Fruit fly (Drosophila melanogaster): ENCODE data around the gene CG42371.

CG42371 gene

dm6 chr2L:2201107-2201561, 15.9 kb downstream of the CG42371 start (continued):
- TF ChIP-seq NC2β (GFP tag; optimal IDR thresholded peaks at IDR 0.05) (peak; percentile 73), Sry-β (GFP tag; optimal IDR thresholded peaks at IDR 0.05) (peak; percentile 69), pros (GFP tag; optimal IDR thresholded peaks at IDR 0.05) (no peak), row (GFP tag; IDR thresholded peaks at IDR 0.05) (peak; percentile 82), ac (GFP tag; optimal IDR thresholded peaks at IDR 0.05) (peak; percentile 65), trh (GFP tag; optimal IDR thresholded peaks at IDR 0.05) (peak; percentile 69), Hr51 (GFP tag; optimal IDR thresholded peaks at IDR 0.05) (peak; percentile 44 to 68), en (GFP tag; optimal IDR thresholded peaks at IDR 0.05) (peak; percentile 63), ap (GFP tag; IDR thresholded peaks at IDR 0.05) (peak; percentile 74), CG9797 (GFP tag; optimal IDR thresholded peaks at IDR 0.05) (peak; percentile 8), CG18476 (GFP tag; optimal IDR thresholded peaks at IDR 0.05) (peak; percentile 74), maf-S (GFP tag; optimal IDR thresholded peaks at IDR 0.05) (peak; percentile 48), ems (GFP tag; optimal IDR thresholded peaks at IDR 0.05) (peak; percentile 51), Nf-YB (GFP tag; optimal IDR thresholded peaks at IDR 0.05) (peak; percentile 66), CG7987 (GFP tag; optimal IDR thresholded peaks at IDR 0.05) (peak; percentile 59), HLHmδ (GFP tag; optimal IDR thresholded peaks at IDR 0.05) (no peak), CG18599 (GFP tag; optimal IDR thresholded peaks at IDR 0.05) (peak; percentile 65), Myb (GFP tag; optimal IDR thresholded peaks at IDR 0.05) (peak; percentile 18), CG3838 (GFP tag; optimal IDR thresholded peaks at IDR 0.05) (peak; percentile 14), toy (GFP tag; IDR thresholded peaks at IDR 0.05) (no peak), mam (GFP tag; optimal IDR thresholded peaks at IDR 0.05) (peak; percentile 19), CG9609 (GFP tag; optimal IDR thresholded peaks at IDR 0.05) (peak; percentile 44), Awh (GFP tag; IDR thresholded peaks at IDR 0.05) (peak; percentile 66), CG14441 (GFP tag; IDR thresholded peaks at IDR 0.05) (peak; percentile 44; the same call in 1 of the 2 replicates), disco-r (GFP tag; optimal IDR thresholded peaks at IDR 0.05) (peak; percentile 53), CG8290 (GFP tag; optimal IDR thresholded peaks at IDR 0.05) (peak; percentile 76), CG8290 (tag; optimal IDR thresholded peaks at IDR 0.05) (peak; percentile 20 to 80), kah (GFP tag; optimal IDR thresholded peaks at IDR 0.05) (peak; percentile 21), Hey (tag; optimal IDR thresholded peaks at IDR 0.05) (no peak), fd64A (GFP tag; optimal IDR thresholded peaks at IDR 0.05) (peak; percentile 90), CG7745 (tag; optimal IDR thresholded peaks at IDR 0.05) (peak; percentile 51), Xbp1 (GFP tag; optimal IDR thresholded peaks at IDR 0.05) (peak; percentile 79), sqz (GFP tag; optimal IDR thresholded peaks at IDR 0.05) (peak; percentile 85), CG18764 (GFP tag; optimal IDR thresholded peaks at IDR 0.05) (peak; percentile 79), Med (GFP tag) (peak; percentile 91), ken (GFP tag; IDR thresholded peaks at IDR 0.05) (peak; percentile 70; the same call in 2 of the 3 replicates), CG13287 (GFP tag; IDR thresholded peaks at IDR 0.05; ENCODE audit: partially characterized antibody) (no peak), CG34422 (GFP tag; IDR thresholded peaks at IDR 0.05) (peak; percentile 80; the same call in 2 of the 3 replicates), CG11085 (GFP tag; IDR thresholded peaks at IDR 0.05) (no peak), Doc3 (GFP tag; IDR thresholded peaks at IDR 0.05; ENCODE audit: partially characterized antibody) (no peak), CG10366 (GFP tag; IDR thresholded peaks at IDR 0.05) (peak; percentile 60), CG11504 (tag; optimal IDR thresholded peaks at IDR 0.05) (peak; percentile 88), CG2120 (GFP tag; optimal IDR thresholded peaks at IDR 0.05) (no peak), Dip2 (GFP tag; IDR thresholded peaks at IDR 0.05) (no peak), Poxn (GFP tag; IDR thresholded peaks at IDR 0.05) (no peak), pan (optimal IDR thresholded peaks at IDR 0.05) (no peak), pan (GFP tag; optimal IDR thresholded peaks at IDR 0.05 in 1 of 2, IDR thresholded peaks at IDR 0.05 in 1 of 2) (peak in 1 of 2 experiments; percentile 62), sc (optimal IDR thresholded peaks at IDR 0.05) (no peak), sc (GFP tag; optimal IDR thresholded peaks at IDR 0.05) (peak; percentile 96), CG4820 (GFP tag; optimal IDR thresholded peaks at IDR 0.05) (peak; percentile 86), CG10565 (GFP tag; optimal IDR thresholded peaks at IDR 0.05) (peak; percentile 44), ab (GFP tag; optimal IDR thresholded peaks at IDR 0.05) (peak; percentile 57)

Measured in whole organism, embryonic.